Worm (Caenorhabditis elegans): ENCODE results near the gene Y50D4A.1.

Y50D4A.1 gene

ce11 chrV:1201717-1202116 lies 6.0 kb upstream of the Y50D4A.1 start:
- TF ChIP-seq unc-55 (GFP tag; optimal IDR thresholded peaks at IDR 0.05) (peak; percentile 52), nhr-21 (tag; optimal IDR thresholded peaks at IDR 0.05) (no peak)

ce11 chrV:1206971-1207370 lies 718 bp upstream of the Y50D4A.1 start, which contains the start of gene Y50D4A.5:
TSS of gene Y50D4A.5 (plus strand) at chrV:1207307.
- TF ChIP-seq sma-3 (GFP tag; optimal IDR thresholded peaks at IDR 0.05): peak; percentile 26
- TF ChIP-seq ceh-16 (tag; optimal IDR thresholded peaks at IDR 0.05): no peak
- peak; percentile 54 for TF ChIP-seq gmeb-1 (tag; optimal IDR thresholded peaks at IDR 0.05)
- TF ChIP-seq unc-55 (GFP tag; optimal IDR thresholded peaks at IDR 0.05): peak; percentile 2
- TF ChIP-seq C34F6.9 (tag; optimal IDR thresholded peaks at IDR 0.05): peak; percentile 38
- no peak for TF ChIP-seq alr-1 (tag; optimal IDR thresholded peaks at IDR 0.05)
- TF ChIP-seq lsy-2 (tag; optimal IDR thresholded peaks at IDR 0.05): peak in 1 of 2 experiments; percentile 26

ce11 chrV:1220509-1220908 lies 12.8 kb downstream of the Y50D4A.1 start, which contains the start of gene Y50D4A.10:
TSS of gene Y50D4A.10 (minus strand) at chrV:1220565.
- TF ChIP-seq alr-1 (tag; optimal IDR thresholded peaks at IDR 0.05): no peak

ce11 chrV:1223559-1223958 lies 15.9 kb downstream of the Y50D4A.1 start:
- TF ChIP-seq C34F6.9 (tag; optimal IDR thresholded peaks at IDR 0.05) (no peak), lin-11 (tag; optimal IDR thresholded peaks at IDR 0.05) (no peak), elt-3 (tag; optimal IDR thresholded peaks at IDR 0.05) (no peak), unc-62 (GFP tag; optimal IDR thresholded peaks at IDR 0.05) (no peak), unc-39 (tag; optimal IDR thresholded peaks at IDR 0.05) (no peak), skn-1 (tag; optimal IDR thresholded peaks at IDR 0.05) (no peak), lin-13 (GFP tag; optimal IDR thresholded peaks at IDR 0.05) (no peak), crh-2 (tag; optimal IDR thresholded peaks at IDR 0.05) (no peak), snpc-4 (tag; optimal IDR thresholded peaks at IDR 0.05) (no peak), fos-1 (tag; optimal IDR thresholded peaks at IDR 0.05) (no peak), nhr-21 (tag; optimal IDR thresholded peaks at IDR 0.05) (no peak), ama-1 (optimal IDR thresholded peaks at IDR 0.05) (no peak), nhr-12 (tag; optimal IDR thresholded peaks at IDR 0.05) (no peak), nhr-237 (tag; optimal IDR thresholded peaks at IDR 0.05) (no peak), ceh-82 (tag; optimal IDR thresholded peaks at IDR 0.05) (no peak), nhr-25 (tag; optimal IDR thresholded peaks at IDR 0.05) (no peak), elt-1 (tag; optimal IDR thresholded peaks at IDR 0.05) (no peak), F13H6.1 (tag; optimal IDR thresholded peaks at IDR 0.05) (no peak), gmeb-1 (tag; optimal IDR thresholded peaks at IDR 0.05) (no peak), sma-3 (GFP tag; optimal IDR thresholded peaks at IDR 0.05) (no peak)

- no peak for TF ChIP-seq ztf-1 (GFP tag; conservative IDR thresholded peaks at IDR 0.05)
- TF ChIP-seq mbf-1 (tag; optimal IDR thresholded peaks at IDR 0.05): no peak
- no peak for TF ChIP-seq blmp-1 (tag; optimal IDR thresholded peaks at IDR 0.05; ENCODE audit: insufficient read depth)
- TF ChIP-seq nhr-237 (tag; optimal IDR thresholded peaks at IDR 0.05): no peak
- TF ChIP-seq peb-1 (tag; optimal IDR thresholded peaks at IDR 0.05): no peak
- TF ChIP-seq mdl-1 (tag; optimal IDR thresholded peaks at IDR 0.05): no peak
- TF ChIP-seq ztf-11 (tag; optimal IDR thresholded peaks at IDR 0.05): no peak
- no peak for TF ChIP-seq crh-2 (tag; optimal IDR thresholded peaks at IDR 0.05)
- TF ChIP-seq sma-3 (GFP tag; optimal IDR thresholded peaks at IDR 0.05): no peak
- TF ChIP-seq ceh-82 (tag; optimal IDR thresholded peaks at IDR 0.05): no peak
Observed at ce11 chrV:1226239-1226638, 18.6 kb downstream of the Y50D4A.1 start.

ce11 chrV:1227756-1228665 lies 20.3 kb downstream of the Y50D4A.1 start:
- TF ChIP-seq ceh-82 (tag; optimal IDR thresholded peaks at IDR 0.05) (no peak), peb-1 (tag; optimal IDR thresholded peaks at IDR 0.05) (no peak), mab-5 (tag; optimal IDR thresholded peaks at IDR 0.05) (peak; percentile 90), nhr-25 (tag; optimal IDR thresholded peaks at IDR 0.05) (no peak), nhr-6 (tag; optimal IDR thresholded peaks at IDR 0.05) (no peak)

Measured in whole organism, L2 larva.